Worm (Caenorhabditis elegans): Measurements from ENCODE around the gene F31E8.4.

DNA sequence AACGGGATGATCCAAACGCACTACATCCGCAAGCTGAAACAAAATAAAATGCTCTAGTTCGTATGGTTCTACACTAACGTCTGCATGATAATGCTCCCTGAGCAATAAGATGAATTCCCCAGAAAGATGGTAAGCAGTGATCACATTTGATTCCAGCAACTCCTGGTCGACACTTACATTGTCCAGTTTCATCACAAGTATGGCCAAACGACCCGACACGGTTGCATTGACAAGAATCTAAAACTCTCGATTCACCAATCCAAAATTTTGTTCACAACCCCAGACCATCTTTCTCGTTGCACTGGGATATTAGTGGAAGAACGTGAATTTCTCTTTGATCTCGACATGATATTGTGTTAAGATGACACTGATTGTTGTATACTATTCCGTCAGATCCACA, 29.9 kb downstream of the F31E8.4 start:
- TF ChIP-seq ztf-29 (GFP tag; IDR thresholded peaks at IDR 0.05) (no peak), cog-1 (tag; optimal IDR thresholded peaks at IDR 0.05) (no peak), ztf-23 (GFP tag; IDR thresholded peaks at IDR 0.05) (no peak), ref-1 (GFP tag; conservative IDR thresholded peaks at IDR 0.05) (no peak)

Measured in whole organism, midembryonic.